Fruit fly (Drosophila melanogaster) whole organism, embryonic: ENCODE data around the gene CG17625.
A peak's percentile ranks its signal among the peaks of the same experiment; 100 is the strongest.

Experiments
- Ada2b ChIP-seq: fragments of 200-800 bp; sonication (Bioruptor generic); IDR thresholded peaks from 2 replicates; pipeline ENCODE4 v1.3.6; 2022; ENCODE audit warnings: missing biosample characterization, missing genetic modification characterization
- Blimp-1 ChIP-seq: fragments of 200-800 bp; sonication (Bioruptor generic); optimal IDR thresholded peaks from 3 replicates; lab custom pipeline; 2018; ENCODE audit warnings: missing biosample characterization, missing genetic modification characterization, mild to moderate bottlenecking, moderate library complexity, missing genetic modification reagents
- CG10366 ChIP-seq: fragments of 200-800 bp; sonication (Bioruptor generic); IDR thresholded peaks from 2 replicates; pipeline ENCODE4 v1.3.6; 2022; ENCODE audit warnings: missing biosample characterization, missing genetic modification characterization
- CG11456 ChIP-seq: fragments of 200-800 bp; sonication (Bioruptor generic); IDR thresholded peaks from 3 replicates; pipeline ENCODE4 v1.3.6; 2022; ENCODE audit warnings: missing biosample characterization, missing genetic modification characterization
- CG13287 ChIP-seq: fragments of 200-800 bp; sonication (Bioruptor generic); IDR thresholded peaks from 2 replicates; pipeline ENCODE4 v1.3.6; 2022; ENCODE audit warnings: missing biosample characterization, missing genetic modification characterization; ENCODE audit not compliant: partially characterized antibody
- CG14441 ChIP-seq: fragments of 200-800 bp; sonication (Bioruptor generic); IDR thresholded peaks from 2 replicates; pipeline ENCODE4 v1.3.6; 2022; ENCODE audit warnings: missing biosample characterization, missing genetic modification characterization
- CG1529 ChIP-seq: fragments of 200-800 bp; sonication (Bioruptor generic); optimal IDR thresholded peaks from 3 replicates; lab custom pipeline; 2018; ENCODE audit warnings: missing biosample characterization, missing genetic modification characterization
- CG16779 ChIP-seq: fragments of 200-800 bp; sonication (Bioruptor generic); IDR thresholded peaks from 2 replicates; pipeline ENCODE4 v1.3.6; 2022; ENCODE audit warnings: missing biosample characterization, missing genetic modification characterization
- CG17361 ChIP-seq: fragments of 200-800 bp; sonication (Bioruptor generic); IDR thresholded peaks from 3 replicates; pipeline ENCODE4 v1.3.6; 2022; ENCODE audit warnings: missing biosample characterization, missing genetic modification characterization
- CG17385 ChIP-seq: fragments of 200-800 bp; sonication (Bioruptor generic); optimal IDR thresholded peaks from 3 replicates; lab custom pipeline; 2018; ENCODE audit warnings: missing biosample characterization, mild to moderate bottlenecking, missing genetic modification characterization
- CG18476 ChIP-seq: fragments of 200-800 bp; sonication (Bioruptor generic); optimal IDR thresholded peaks from 2 replicates; lab custom pipeline; 2016; ENCODE audit warnings: missing biosample characterization, mild to moderate bottlenecking, missing genetic modification characterization
- CG2120 ChIP-seq: fragments of 200-800 bp; sonication (Bioruptor generic); optimal IDR thresholded peaks from 3 replicates; lab custom pipeline; 2016; ENCODE audit warnings: missing biosample characterization, missing genetic modification characterization
- CG2875 ChIP-seq: fragments of 200-800 bp; sonication (Bioruptor generic); optimal IDR thresholded peaks from 2 replicates; lab custom pipeline; 2017; ENCODE audit warnings: missing biosample characterization, mild to moderate bottlenecking, missing genetic modification characterization, missing genetic modification reagents
- CG31365 ChIP-seq: fragments of 200-800 bp; sonication (Bioruptor generic); optimal IDR thresholded peaks from 2 replicates; lab custom pipeline; 2018; ENCODE audit warnings: missing biosample characterization, mild to moderate bottlenecking, missing genetic modification characterization
- CG3847 ChIP-seq: fragments of 200-800 bp; sonication (Bioruptor generic); IDR thresholded peaks from 2 replicates; pipeline ENCODE4 v1.3.6; 2022; ENCODE audit warnings: missing biosample characterization, missing genetic modification characterization
- CG4730 ChIP-seq: fragments of 200-800 bp; sonication (Bioruptor generic); IDR thresholded peaks from 2 replicates; pipeline ENCODE4 v1.3.6; 2022; ENCODE audit warnings: missing biosample characterization, missing genetic modification characterization
- CG6175 ChIP-seq: fragments of 200-800 bp; sonication (Bioruptor generic); IDR thresholded peaks from 3 replicates; pipeline ENCODE4 v1.3.6; 2022; ENCODE audit warnings: missing biosample characterization, missing genetic modification characterization
- CG6272 ChIP-seq: fragments of 200-800 bp; sonication (Bioruptor generic); IDR thresholded peaks from 2 replicates; pipeline ENCODE4 v1.3.6; 2022; ENCODE audit warnings: missing biosample characterization, missing genetic modification characterization
- CG7556 ChIP-seq: fragments of 200-800 bp; sonication (Bioruptor generic); optimal IDR thresholded peaks from 2 replicates; lab custom pipeline; 2017; ENCODE audit warnings: missing biosample characterization, mild to moderate bottlenecking, missing genetic modification characterization
- CG8359 ChIP-seq: fragments of 200-800 bp; sonication (Bioruptor generic); optimal IDR thresholded peaks from 2 replicates; lab custom pipeline; 2017; ENCODE audit warnings: missing biosample characterization, mild to moderate bottlenecking, missing genetic modification characterization, borderline replicate concordance
- CG9797 ChIP-seq: fragments of 200-800 bp; sonication (Bioruptor generic); optimal IDR thresholded peaks from 3 replicates; lab custom pipeline; 2018; ENCODE audit warnings: missing biosample characterization, mild to moderate bottlenecking, missing genetic modification characterization
- CG9876 ChIP-seq: fragments of 200-800 bp; sonication (Bioruptor generic); optimal IDR thresholded peaks from 2 replicates; lab custom pipeline; 2016; ENCODE audit warnings: missing biosample characterization, missing genetic modification characterization
- CG9932 ChIP-seq: fragments of 200-800 bp; sonication (Bioruptor generic); IDR thresholded peaks from 2 replicates; pipeline ENCODE4 v1.3.6; 2022; ENCODE audit warnings: missing biosample characterization, missing genetic modification characterization
- Deaf1 ChIP-seq: fragments of 200-800 bp; optimal IDR thresholded peaks from 3 replicates; lab custom pipeline; 2019; ENCODE audit warnings: missing biosample characterization, mild to moderate bottlenecking, missing genetic modification characterization, moderate library complexity
- Fer3 ChIP-seq: fragments of 200-800 bp; sonication (Bioruptor generic); optimal IDR thresholded peaks from 2 replicates; lab custom pipeline; 2018; ENCODE audit warnings: missing biosample characterization, mild to moderate bottlenecking, missing genetic modification characterization, moderate library complexity
- Gsc ChIP-seq: fragments of 200-800 bp; sonication (Bioruptor generic); IDR thresholded peaks from 2 replicates; pipeline ENCODE4 v1.3.6; 2022; ENCODE audit warnings: missing biosample characterization, missing genetic modification characterization
- H15 ChIP-seq: fragments of 200-800 bp; sonication (Bioruptor generic); IDR thresholded peaks from 3 replicates; pipeline ENCODE4 v1.3.6; 2022; ENCODE audit warnings: missing biosample characterization, missing genetic modification characterization
- HLH3B ChIP-seq: fragments of 200-800 bp; sonication (Bioruptor generic); IDR thresholded peaks from 2 replicates; pipeline ENCODE4 v1.3.6; 2022; ENCODE audit warnings: missing biosample characterization, missing genetic modification characterization
- Meics ChIP-seq: fragments of 200-800 bp; sonication (Bioruptor generic); optimal IDR thresholded peaks from 2 replicates; lab custom pipeline; 2017; ENCODE audit warnings: missing biosample characterization, mild to moderate bottlenecking, missing genetic modification characterization
- NC2β ChIP-seq: fragments of 200-800 bp; sonication (Bioruptor generic); optimal IDR thresholded peaks from 2 replicates; lab custom pipeline; 2016; ENCODE audit warnings: missing biosample characterization, missing genetic modification characterization
- NFAT ChIP-seq: fragments of 200-800 bp; sonication (Bioruptor generic); IDR thresholded peaks from 2 replicates; pipeline ENCODE4 v1.3.6; 2022; ENCODE audit warnings: missing biosample characterization, missing genetic modification characterization
- Nf-YA ChIP-seq: fragments of 200-800 bp; sonication (Bioruptor generic); IDR thresholded peaks from 2 replicates; pipeline ENCODE4 v1.3.6; 2022; ENCODE audit warnings: missing biosample characterization, missing genetic modification characterization
- Pdp1 ChIP-seq, 2 experiments: fragments of 200-800 bp; sonication (Bioruptor generic); optimal IDR thresholded peaks; 3 replicates each; lab custom pipeline; 2016; ENCODE audit warnings: missing biosample characterization in 2 of 2, missing genetic modification characterization in 2 of 2, mild to moderate bottlenecking in 1 of 2, moderate library complexity in 1 of 2
- Ravus ChIP-seq: fragments of 200-800 bp; sonication (Bioruptor generic); IDR thresholded peaks from 2 replicates; pipeline ENCODE4 v1.3.6; 2022; ENCODE audit warnings: missing biosample characterization, missing genetic modification characterization
- Sox102F ChIP-seq: fragments of 200-800 bp; sonication (Bioruptor generic); optimal IDR thresholded peaks from 2 replicates; lab custom pipeline; 2018; ENCODE audit warnings: missing biosample characterization, mild to moderate bottlenecking, missing genetic modification characterization, moderate library complexity
- Sry-δ ChIP-seq: fragments of 200-800 bp; sonication (Bioruptor generic); optimal IDR thresholded peaks from 2 replicates; lab custom pipeline; 2016; ENCODE audit warnings: missing biosample characterization, missing genetic modification characterization
- Xrp1 ChIP-seq: fragments of 200-800 bp; sonication (Bioruptor generic); IDR thresholded peaks from 2 replicates; pipeline ENCODE4 v1.3.6; 2022; ENCODE audit warnings: missing biosample characterization, missing genetic modification characterization
- ab ChIP-seq: fragments of 200-800 bp; sonication (Bioruptor generic); optimal IDR thresholded peaks from 2 replicates; lab custom pipeline; 2016; ENCODE audit warnings: missing biosample characterization, missing genetic modification characterization
- ac ChIP-seq: fragments of 200-800 bp; sonication (Bioruptor generic); optimal IDR thresholded peaks from 3 replicates; lab custom pipeline; 2017; ENCODE audit warnings: missing biosample characterization, mild to moderate bottlenecking, missing genetic modification characterization
- az2 ChIP-seq: fragments of 200-800 bp; sonication (Bioruptor generic); optimal IDR thresholded peaks from 3 replicates; lab custom pipeline; 2016; ENCODE audit warnings: missing biosample characterization, missing genetic modification characterization
- chif ChIP-seq, 2 experiments: fragments of 200-800 bp; sonication (Bioruptor generic); optimal IDR thresholded peaks; 3 replicates each; lab custom pipeline; 2016; ENCODE audit warnings: missing biosample characterization in 2 of 2, missing genetic modification characterization in 2 of 2
- dmrt99B ChIP-seq: fragments of 200-800 bp; sonication (Bioruptor generic); optimal IDR thresholded peaks from 2 replicates; lab custom pipeline; 2018; ENCODE audit warnings: missing biosample characterization, mild to moderate bottlenecking, missing genetic modification characterization, moderate library complexity
- fd96Cb ChIP-seq: fragments of 200-800 bp; sonication (Bioruptor generic); optimal IDR thresholded peaks from 2 replicates; lab custom pipeline; 2018; ENCODE audit warnings: missing biosample characterization, mild to moderate bottlenecking, missing genetic modification characterization, moderate library complexity
- jigr1 ChIP-seq: fragments of 200-800 bp; sonication (Bioruptor generic); IDR thresholded peaks from 3 replicates; pipeline ENCODE4 v1.3.6; 2022; ENCODE audit warnings: missing biosample characterization, missing genetic modification characterization
- mam ChIP-seq: fragments of 200-800 bp; sonication (Bioruptor generic); optimal IDR thresholded peaks from 3 replicates; lab custom pipeline; 2016; ENCODE audit warnings: missing biosample characterization, missing genetic modification characterization
- mirr ChIP-seq: fragments of 200-800 bp; sonication (Bioruptor generic); optimal IDR thresholded peaks from 3 replicates; lab custom pipeline; 2018; ENCODE audit warnings: missing biosample characterization, mild to moderate bottlenecking, missing genetic modification characterization
- nom ChIP-seq: fragments of 200-800 bp; sonication (Bioruptor generic); optimal IDR thresholded peaks from 2 replicates; lab custom pipeline; 2017; ENCODE audit warnings: missing biosample characterization, missing genetic modification characterization, mild to moderate bottlenecking, moderate library complexity, missing genetic modification reagents
- oc ChIP-seq: fragments of 200-800 bp; sonication (Bioruptor generic); optimal IDR thresholded peaks from 2 replicates; lab custom pipeline; 2018; ENCODE audit warnings: missing biosample characterization, mild to moderate bottlenecking, missing genetic modification characterization, moderate library complexity
- psq ChIP-seq: fragments of 200-800 bp; sonication (Bioruptor generic); optimal IDR thresholded peaks from 2 replicates; lab custom pipeline; 2017; ENCODE audit warnings: missing biosample characterization, missing genetic modification characterization
- row ChIP-seq: fragments of 200-800 bp; sonication (Bioruptor generic); IDR thresholded peaks from 3 replicates; pipeline ENCODE4 v1.3.6; 2022; ENCODE audit warnings: missing biosample characterization, missing genetic modification characterization
- zfh1 ChIP-seq: fragments of 200-800 bp; sonication (Bioruptor generic); IDR thresholded peaks from 3 replicates; pipeline ENCODE4 v1.3.6; 2022; ENCODE audit warnings: missing biosample characterization, missing genetic modification characterization

CG17625 gene

DNA sequence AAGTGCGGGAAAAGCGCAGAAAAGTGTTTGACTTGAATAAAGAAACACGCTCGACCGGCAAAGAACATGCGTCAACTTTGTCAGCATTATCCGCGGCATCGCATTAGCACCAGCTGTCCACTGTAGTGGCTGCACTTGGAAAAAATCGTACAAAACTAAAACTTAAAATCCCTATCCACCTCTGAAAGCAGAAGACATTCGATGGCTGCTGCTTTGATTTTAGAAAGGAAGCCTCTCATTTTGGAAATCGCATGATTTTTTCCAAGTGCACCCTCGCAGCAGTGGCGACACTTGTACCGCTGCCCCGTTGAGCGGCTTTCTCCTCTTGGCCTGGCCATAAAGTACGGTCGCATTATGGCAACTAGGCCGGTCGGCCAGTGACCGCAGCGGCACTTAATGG lies 22.4 kb upstream of the CG17625 start (continued):
- TF ChIP-seq CG6175, result no peak
- peak; percentile 63 for TF ChIP-seq Blimp-1 (GFP tag; lab: Kevin White, UChicago)
- TF ChIP-seq jigr1 (GFP tag; lab: Robert Waterston, UW), result 0 out of 3 replicates have a peak, but pooled peaks have one; percentile 31
- no peak for TF ChIP-seq nom (GFP tag; lab: Kevin White, UChicago)
- no peak for TF ChIP-seq psq (GFP tag; lab: Kevin White, UChicago)
- TF ChIP-seq mirr (GFP tag; lab: Kevin White, UChicago), result no peak
- no peak for TF ChIP-seq Deaf1 (tag; lab: Kevin White, UChicago)
- peak; percentile 70 for TF ChIP-seq Ada2b (GFP tag; lab: Robert Waterston, UW)
- peak; percentile 59 for TF ChIP-seq CG10366 (GFP tag; lab: Robert Waterston, UW)
- TF ChIP-seq CG9876, result peak; percentile 34
- no peak for TF ChIP-seq CG9797 (GFP tag; lab: Kevin White, UChicago)
- TF ChIP-seq Meics (GFP tag; lab: Kevin White, UChicago), result no peak
- TF ChIP-seq CG4730 (GFP tag; lab: Robert Waterston, UW), result no peak
- TF ChIP-seq oc (tag; lab: Kevin White, UChicago), result peak; percentile 63
- TF ChIP-seq Fer3 (tag; lab: Kevin White, UChicago), result peak; percentile 17
- peak; percentile 54 for TF ChIP-seq dmrt99B (tag; lab: Kevin White, UChicago)
- no peak for TF ChIP-seq CG31365 (tag; lab: Kevin White, UChicago)
- peak; percentile 9 for TF ChIP-seq CG1529
- no peak for TF ChIP-seq Ravus (GFP tag; lab: Robert Waterston, UW)
- TF ChIP-seq Gsc (GFP tag; lab: Robert Waterston, UW), result no peak
- peak; percentile 34 for TF ChIP-seq CG7556 (GFP tag; lab: Kevin White, UChicago)
- TF ChIP-seq fd96Cb (tag; lab: Kevin White, UChicago), result peak; percentile 43
- TF ChIP-seq CG2875 (GFP tag; lab: Kevin White, UChicago), result peak; percentile 39
- TF ChIP-seq CG14441 (GFP tag; lab: Robert Waterston, UW), result peak; percentile 44
- TF ChIP-seq ab, result no peak
- TF ChIP-seq zfh1, result peak; percentile 68; the same call in 2 of the 3 replicates
- TF ChIP-seq az2, result peak; percentile 48
- TF ChIP-seq CG17385, result peak; percentile 38
- TF ChIP-seq Pdp1 (GFP tag; optimal IDR thresholded peaks at IDR 0.05; lab: Kevin White, UChicago), result peak; percentile 17 to 35
- peak; percentile 41; the same call in 1 of the 2 replicates for TF ChIP-seq NFAT (GFP tag; lab: Robert Waterston, UW)
- TF ChIP-seq CG2120, result peak; percentile 47
- TF ChIP-seq Sry-δ (GFP tag; lab: Kevin White, UChicago), result peak; percentile 2
- TF ChIP-seq chif (GFP tag; optimal IDR thresholded peaks at IDR 0.05; lab: Kevin White, UChicago), result peak; percentile 11 to 52
- TF ChIP-seq HLH3B (GFP tag; lab: Robert Waterston, UW), result peak; percentile 68
- TF ChIP-seq CG17361 (GFP tag; lab: Robert Waterston, UW), result 0 out of 3 replicates have a peak, but pooled peaks have one; percentile 22
- peak; percentile 36; the same call in 1 of the 2 replicates for TF ChIP-seq CG3847
- TF ChIP-seq mam, result peak; percentile 27
- TF ChIP-seq Nf-YA (GFP tag; lab: Robert Waterston, UW), result peak; percentile 44; the same call in 1 of the 2 replicates
- TF ChIP-seq CG11456 (GFP tag; lab: Robert Waterston, UW), result peak; percentile 62; the same call in 1 of the 3 replicates
- TF ChIP-seq Sox102F (GFP tag; lab: Kevin White, UChicago), result peak; percentile 69
- no peak for TF ChIP-seq CG8359 (GFP tag; lab: Kevin White, UChicago)
- TF ChIP-seq CG9932, result peak; percentile 15; the same call in 1 of the 2 replicates
- peak; percentile 37; the same call in 1 of the 2 replicates for TF ChIP-seq Xrp1 (GFP tag; lab: Robert Waterston, UW)
- TF ChIP-seq row (GFP tag; lab: Robert Waterston, UW), result peak; percentile 69
- TF ChIP-seq NC2β (GFP tag; lab: Kevin White, UChicago), result peak; percentile 32
- TF ChIP-seq CG18476 (GFP tag; lab: Kevin White, UChicago), result no peak
- TF ChIP-seq H15, result 0 out of 3 replicates have a peak, but pooled peaks have one; percentile 38
- no peak for TF ChIP-seq ac
- TF ChIP-seq CG6272, result 0 out of 2 replicates have a peak, but pooled peaks have one; percentile 9
- no peak for TF ChIP-seq CG13287 (GFP tag; lab: Robert Waterston, UW)
- no peak for TF ChIP-seq CG16779
